Worm (Caenorhabditis elegans) whole organism, late embryonic: ENCODE measurements around the gene col-131.

Experiments used
- ama-1 ChIP-seq: fragments of 150-350 bp; optimal IDR thresholded peaks from 2 replicates; lab custom pipeline; 2014
- ceh-6 ChIP-seq: fragments of 200-800 bp; sonication (Bioruptor generic); optimal IDR thresholded peaks from 2 replicates; lab custom pipeline; 2018; ENCODE audit warnings: mild to moderate bottlenecking, missing genetic modification characterization, missing compliant biosample characterization
- dmd-4 ChIP-seq: sonication (generic microtip); optimal IDR thresholded peaks from 2 replicates; lab custom pipeline; 2016; ENCODE audit warnings: borderline replicate concordance, missing genetic modification characterization, missing compliant biosample characterization
- dve-1 ChIP-seq: sonication (generic microtip); optimal IDR thresholded peaks from 2 replicates; lab custom pipeline; 2017; ENCODE audit warnings: antibody characterized with exemption, mild to moderate bottlenecking, missing genetic modification characterization, missing compliant biosample characterization
- fax-1 ChIP-seq: sonication (generic microtip); optimal IDR thresholded peaks from 2 replicates; lab custom pipeline; 2016; ENCODE audit warnings: missing genotype, missing genetic modification characterization, missing compliant biosample characterization
- fkh-10 ChIP-seq: fragments of 150-350 bp; optimal IDR thresholded peaks from 2 replicates; lab custom pipeline; 2014; ENCODE audit warnings: missing biosample characterization, missing genetic modification reagents, missing genetic modification characterization
- hlh-15 ChIP-seq: sonication (generic microtip); optimal IDR thresholded peaks from 2 replicates; lab custom pipeline; 2016; ENCODE audit warnings: missing genetic modification characterization, missing compliant biosample characterization
- nfya-1 ChIP-seq: sonication (generic microtip); optimal IDR thresholded peaks from 2 replicates; lab custom pipeline; 2017; ENCODE audit warnings: missing genetic modification characterization, mild to moderate bottlenecking, missing compliant biosample characterization, antibody characterized with exemption, moderate library complexity
- pqm-1 ChIP-seq: sonication (generic microtip); optimal IDR thresholded peaks from 2 replicates; lab custom pipeline; 2016; ENCODE audit warnings: missing genetic modification characterization, missing compliant biosample characterization
- sox-4 ChIP-seq: sonication (generic microtip); optimal IDR thresholded peaks from 2 replicates; lab custom pipeline; 2017; ENCODE audit warnings: mild to moderate bottlenecking, missing genetic modification characterization, inconsistent platforms, missing compliant biosample characterization
- unc-55 ChIP-seq: sonication (generic microtip); optimal IDR thresholded peaks from 2 replicates; lab custom pipeline; 2017; ENCODE audit warnings: missing biosample characterization, missing genetic modification reagents, missing genetic modification characterization
- unc-86 ChIP-seq: sonication (generic microtip); optimal IDR thresholded peaks from 2 replicates; lab custom pipeline; 2016; ENCODE audit warnings: missing genetic modification characterization, missing compliant biosample characterization

- TF ChIP-seq fax-1 (tag; lab: Kevin White, UChicago) (no peak), sox-4 (no peak), hlh-15 (no peak), ama-1 (lab: Kevin White, UChicago) (no peak), ceh-6 (GFP tag; lab: Kevin White, UChicago) (no peak), dve-1 (no peak), pqm-1 (no peak), dmd-4 (tag; lab: Kevin White, UChicago) (no peak), fkh-10 (GFP tag; lab: Kevin White, UChicago) (no peak), nfya-1 (no peak), unc-55 (no peak), unc-86 (tag; lab: Kevin White, UChicago) (no peak)
Observed at ce11 chrIV:13104900-13105299, 37.8 kb upstream of the col-131 start, which contains the start of gene rde-11.
